Worm (Caenorhabditis elegans) whole organism, early embryonic: ENCODE results near the gene C41G6.12.

Experiments
- B0310.2 ChIP-seq: sonication (generic microtip); optimal IDR thresholded peaks from 2 replicates; lab custom pipeline; 2016; ENCODE audit warnings: mild to moderate bottlenecking, missing genetic modification characterization, missing compliant biosample characterization
- F13C5.2 ChIP-seq: sonication (generic microtip); optimal IDR thresholded peaks from 2 replicates; lab custom pipeline; 2017; ENCODE audit warnings: mild to moderate bottlenecking, missing genetic modification characterization, inconsistent platforms, missing compliant biosample characterization
- aly-1 ChIP-seq: sonication (generic microtip); optimal IDR thresholded peaks from 2 replicates; lab custom pipeline; 2016; ENCODE audit warnings: missing genetic modification characterization, missing compliant biosample characterization
- ama-1 ChIP-seq: fragments of 150-350 bp; optimal IDR thresholded peaks from 2 replicates; lab custom pipeline; 2014
- ceh-36 ChIP-seq: sonication (generic microtip); optimal IDR thresholded peaks from 2 replicates; lab custom pipeline; 2016; ENCODE audit warnings: missing genetic modification characterization, inconsistent platforms, missing compliant biosample characterization
- flt-1 ChIP-seq: fragments of 200-800 bp; sonication (Bioruptor generic); IDR thresholded peaks from 2 replicates; pipeline ENCODE4 v1.3.6; 2022; ENCODE audit warnings: missing genetic modification characterization, missing compliant biosample characterization
- hmbx-1 ChIP-seq: sonication (generic microtip); optimal IDR thresholded peaks from 2 replicates; lab custom pipeline; 2016; ENCODE audit warnings: mild to moderate bottlenecking, missing genetic modification characterization, missing compliant biosample characterization
- hmg-4 ChIP-seq: fragments of 200-800 bp; sonication (Bioruptor generic); optimal IDR thresholded peaks from 2 replicates; lab custom pipeline; 2018; ENCODE audit warnings: mild to moderate bottlenecking, missing genetic modification characterization, missing compliant biosample characterization
- sea-1 ChIP-seq: fragments of 200-800 bp; sonication (Bioruptor generic); conservative IDR thresholded peaks from 2 replicates; pipeline ENCODE4 v1.3.6; 2022; ENCODE audit warnings: missing genetic modification characterization, missing compliant biosample characterization
- tbx-11 ChIP-seq: fragments of 200-800 bp; sonication (Bioruptor generic); IDR thresholded peaks from 2 replicates; pipeline ENCODE4 v1.3.6; 2022; ENCODE audit warnings: missing genetic modification characterization, missing compliant biosample characterization
- tbx-37 ChIP-seq: fragments of 200-800 bp; sonication (Bioruptor generic); conservative IDR thresholded peaks from 2 replicates; pipeline ENCODE4 v1.3.6; 2022; ENCODE audit warnings: missing genetic modification reagents, missing genetic modification characterization, missing compliant biosample characterization
- tra-4 ChIP-seq: sonication (generic microtip); optimal IDR thresholded peaks from 2 replicates; lab custom pipeline; 2017; ENCODE audit warnings: missing genetic modification characterization, missing compliant biosample characterization

- TF ChIP-seq tbx-11 (no peak), ama-1 (no peak), ceh-36 (tag; lab: Kevin White, UChicago) (no peak), flt-1 (no peak), tbx-37 (GFP tag; lab: Robert Waterston, UW) (no peak), sea-1 (GFP tag; lab: Robert Waterston, UW) (no peak), hmg-4 (GFP tag; lab: Kevin White, UChicago) (no peak), aly-1 (tag; lab: Kevin White, UChicago) (no peak), B0310.2 (no peak), F13C5.2 (tag; lab: Kevin White, UChicago) (no peak), hmbx-1 (tag; lab: Kevin White, UChicago) (no peak), tra-4 (tag; lab: Kevin White, UChicago) (no peak)
Observed at ce11 chrV:15158691-15159090, 48.9 kb downstream of the C41G6.12 start, which contains the start of gene str-45.
